Worm (Caenorhabditis elegans) whole organism, L4 larva: ENCODE measurements around the gene ZK402.2.

Experiments
- D1046.2 ChIP-seq: fragments of 200-800 bp; sonication (Bioruptor generic); IDR thresholded peaks from 2 replicates; pipeline ENCODE4 v1.3.6; 2022; ENCODE audit warnings: missing genetic modification characterization, missing compliant biosample characterization
- F10B5.3 ChIP-seq: sonication (generic microtip); optimal IDR thresholded peaks from 2 replicates; lab custom pipeline; 2016; ENCODE audit warnings: mild to moderate bottlenecking, missing genetic modification characterization, missing compliant biosample characterization
- F44E2.7 ChIP-seq: fragments of 200-800 bp; sonication (Bioruptor generic); IDR thresholded peaks from 2 replicates; pipeline ENCODE4 v2.1.2; 2022; ENCODE audit warnings: missing genetic modification characterization, missing compliant biosample characterization
- R02D3.7 ChIP-seq: fragments of 150-350 bp; sonication (generic microtip); optimal IDR thresholded peaks from 3 replicates; lab custom pipeline; 2014; ENCODE audit warnings: missing biosample characterization, missing genetic modification characterization
- T20F7.1 ChIP-seq: fragments of 200-800 bp; sonication (Bioruptor generic); optimal IDR thresholded peaks from 2 replicates; lab custom pipeline; 2018; ENCODE audit warnings: mild to moderate bottlenecking, missing genetic modification characterization, missing compliant biosample characterization
- T26A8.4 ChIP-seq: fragments of 200-800 bp; sonication (Bioruptor generic); IDR thresholded peaks from 2 replicates; pipeline ENCODE4 v1.3.6; 2022; ENCODE audit warnings: missing genetic modification characterization, missing compliant biosample characterization
- Y75B8A.6 ChIP-seq: fragments of 200-800 bp; sonication (Bioruptor generic); IDR thresholded peaks from 2 replicates; pipeline ENCODE4 v1.3.6; 2022; ENCODE audit warnings: missing genetic modification reagents, missing genetic modification characterization, missing compliant biosample characterization
- ZK337.2 ChIP-seq: fragments of 200-800 bp; sonication (Bioruptor generic); IDR thresholded peaks from 2 replicates; pipeline ENCODE4 v1.3.6; 2022; ENCODE audit warnings: missing genetic modification reagents, missing genetic modification characterization, missing compliant biosample characterization
- aha-1 ChIP-seq: fragments of 150-350 bp; peaks from one replicate; lab custom pipeline; 2014; ENCODE audit warnings: missing biosample characterization, missing genetic modification characterization
- aly-2 ChIP-seq: sonication (generic microtip); optimal IDR thresholded peaks from 2 replicates; lab custom pipeline; 2018; ENCODE audit warnings: missing biosample characterization, missing genetic modification characterization
- ama-1 ChIP-seq: fragments of 150-350 bp; optimal IDR thresholded peaks from 2 replicates; lab custom pipeline; 2014; ENCODE audit warnings: inconsistent platforms, mixed read lengths
- attf-4 ChIP-seq: sonication (generic microtip); optimal IDR thresholded peaks from 3 replicates; lab custom pipeline; 2017; ENCODE audit warnings: missing biosample characterization, missing genetic modification characterization
- ceh-62 ChIP-seq: sonication (generic microtip); optimal IDR thresholded peaks from 2 replicates; lab custom pipeline; 2017; ENCODE audit warnings: missing biosample characterization, missing genetic modification characterization
- ceh-82 ChIP-seq: sonication (generic microtip); optimal IDR thresholded peaks from 2 replicates; lab custom pipeline; 2017; ENCODE audit warnings: missing biosample characterization, missing genetic modification characterization
- cey-2 ChIP-seq: sonication (generic microtip); optimal IDR thresholded peaks from 3 replicates; lab custom pipeline; 2017; ENCODE audit warnings: missing genetic modification characterization, mild to moderate bottlenecking, missing compliant biosample characterization, antibody characterized with exemption, borderline replicate concordance; ENCODE audit not compliant: insufficient read depth
- daf-12 ChIP-seq: fragments of 150-350 bp; optimal IDR thresholded peaks from 2 replicates; lab custom pipeline; 2014; ENCODE audit warnings: missing biosample characterization, missing genetic modification reagents, missing genetic modification characterization
- duxl-1 ChIP-seq: sonication (generic microtip); optimal IDR thresholded peaks from 2 replicates; lab custom pipeline; 2016; ENCODE audit warnings: mild to moderate bottlenecking, missing genetic modification characterization, moderate library complexity, missing compliant biosample characterization; ENCODE audit not compliant: poor library complexity
- egl-43 ChIP-seq: fragments of 200-800 bp; sonication (Bioruptor generic); IDR thresholded peaks from 2 replicates; pipeline ENCODE4 v1.3.6; 2022; ENCODE audit warnings: missing genetic modification reagents, missing genetic modification characterization, missing compliant biosample characterization
- fos-1 ChIP-seq: fragments of 150-350 bp; optimal IDR thresholded peaks from 2 replicates; lab custom pipeline; 2014; ENCODE audit warnings: missing biosample characterization, missing genetic modification characterization
- gei-8 ChIP-seq: fragments of 200-800 bp; sonication (Bioruptor generic); optimal IDR thresholded peaks from 2 replicates; lab custom pipeline; 2018; ENCODE audit warnings: mild to moderate bottlenecking, missing genetic modification characterization, missing compliant biosample characterization
- hif-1 ChIP-seq, 2 experiments: sonication (generic microtip); optimal IDR thresholded peaks; 2 replicates each; lab custom pipeline; 2016 to 2017; ENCODE audit warnings: missing compliant biosample characterization in 2 of 2, missing genetic modification characterization in 2 of 2, missing genetic modification reagents in 2 of 2, missing genotype in 2 of 2, mild to moderate bottlenecking in 1 of 2
- hlh-11 ChIP-seq: fragments of 200-800 bp; sonication (Bioruptor generic); optimal IDR thresholded peaks from 2 replicates; lab custom pipeline; 2018; ENCODE audit warnings: mild to moderate bottlenecking, missing genetic modification characterization, missing compliant biosample characterization
- hlh-30 ChIP-seq: sonication (generic microtip); optimal IDR thresholded peaks from 2 replicates; lab custom pipeline; 2017; ENCODE audit warnings: antibody characterized with exemption, mild to moderate bottlenecking, missing genetic modification characterization, missing compliant biosample characterization; ENCODE audit not compliant: insufficient read depth
- jun-1 ChIP-seq: fragments of 150-350 bp; optimal IDR thresholded peaks from 2 replicates; lab custom pipeline; 2014; ENCODE audit warnings: missing biosample characterization, missing genetic modification reagents, missing genetic modification characterization
- lim-7 ChIP-seq: fragments of 200-800 bp; sonication (Bioruptor generic); IDR thresholded peaks from 2 replicates; pipeline ENCODE4 v1.3.6; 2022; ENCODE audit warnings: missing genetic modification characterization, missing compliant biosample characterization
- lin-1 ChIP-seq: fragments of 200-800 bp; sonication (Bioruptor generic); IDR thresholded peaks from 2 replicates; pipeline ENCODE4 v1.3.6; 2022; ENCODE audit warnings: missing genetic modification reagents, missing genetic modification characterization, missing compliant biosample characterization
- lin-13 ChIP-seq: fragments of 150-350 bp; optimal IDR thresholded peaks from 2 replicates; lab custom pipeline; 2014; ENCODE audit warnings: missing biosample characterization, missing genetic modification reagents, missing genetic modification characterization
- lin-15B ChIP-seq: fragments of 150-350 bp; sonication (generic microtip); optimal IDR thresholded peaks from 3 replicates; lab custom pipeline; 2014; ENCODE audit warnings: missing biosample characterization, missing genetic modification characterization
- lin-29 ChIP-seq: fragments of 200-800 bp; sonication (Bioruptor generic); IDR thresholded peaks from 2 replicates; pipeline ENCODE4 v1.3.6; 2022; ENCODE audit warnings: missing genetic modification reagents, missing genetic modification characterization, missing compliant biosample characterization
- madf-5 ChIP-seq, 2 experiments: fragments of 200-800 bp; sonication (Bioruptor generic); IDR thresholded peaks; 2 replicates each; pipeline ENCODE4 v1.3.6; 2022; ENCODE audit warnings: missing compliant biosample characterization in 2 of 2, missing genetic modification characterization in 2 of 2
- mdl-1 ChIP-seq, 2 experiments: fragments of 150-350 bp in 1 of 2; sonication (generic microtip) in 1 of 2; optimal IDR thresholded peaks; 2 replicates each; lab custom pipeline; 2014 to 2017; ENCODE audit warnings: missing biosample characterization in 2 of 2, missing genetic modification characterization in 2 of 2
- mdt-29 ChIP-seq: fragments of 200-800 bp; sonication (Bioruptor generic); IDR thresholded peaks from 2 replicates; pipeline ENCODE4 v1.3.6; 2022; ENCODE audit warnings: missing genetic modification reagents, missing genetic modification characterization, missing compliant biosample characterization
- mes-2 ChIP-seq: sonication (generic microtip); optimal IDR thresholded peaks from 2 replicates; lab custom pipeline; 2016; ENCODE audit warnings: missing genotype, mild to moderate bottlenecking, missing genetic modification characterization, missing compliant biosample characterization; ENCODE audit not compliant: poor library complexity, severe bottlenecking
- nhr-10 ChIP-seq: fragments of 150-350 bp; optimal IDR thresholded peaks from 2 replicates; lab custom pipeline; 2014; ENCODE audit warnings: missing biosample characterization, missing genetic modification characterization
- nhr-11 ChIP-seq: fragments of 150-350 bp; optimal IDR thresholded peaks from 2 replicates; lab custom pipeline; 2014; ENCODE audit warnings: missing biosample characterization, missing genetic modification characterization
- nhr-237 ChIP-seq: sonication (generic microtip); optimal IDR thresholded peaks from 2 replicates; lab custom pipeline; 2017; ENCODE audit warnings: missing biosample characterization, missing genetic modification characterization
- nhr-41 ChIP-seq: fragments of 200-800 bp; sonication (Bioruptor generic); IDR thresholded peaks from 2 replicates; pipeline ENCODE4 v1.3.6; 2022; ENCODE audit warnings: missing genetic modification reagents, missing genetic modification characterization, missing compliant biosample characterization
- nhr-42 ChIP-seq: fragments of 200-800 bp; sonication (Bioruptor generic); IDR thresholded peaks from 2 replicates; pipeline ENCODE4 v1.3.6; 2022; ENCODE audit warnings: missing genetic modification characterization, missing compliant biosample characterization
- nhr-6 ChIP-seq: fragments of 150-350 bp; optimal IDR thresholded peaks from 2 replicates; lab custom pipeline; 2014; ENCODE audit warnings: missing biosample characterization, missing genetic modification characterization
- nhr-77 ChIP-seq: fragments of 150-350 bp; optimal IDR thresholded peaks from 2 replicates; lab custom pipeline; 2014; ENCODE audit warnings: missing biosample characterization, missing genetic modification characterization
- saeg-2 ChIP-seq: fragments of 200-800 bp; sonication (Bioruptor generic); IDR thresholded peaks from 2 replicates; pipeline ENCODE4 v1.3.6; 2022; ENCODE audit warnings: missing genetic modification reagents, missing genetic modification characterization, missing compliant biosample characterization
- sdz-12 ChIP-seq: fragments of 200-800 bp; sonication (Bioruptor generic); optimal IDR thresholded peaks from 2 replicates; lab custom pipeline; 2018; ENCODE audit warnings: mild to moderate bottlenecking, missing genetic modification characterization, missing compliant biosample characterization
- spr-1 ChIP-seq: sonication (generic microtip); optimal IDR thresholded peaks from 2 replicates; lab custom pipeline; 2016; ENCODE audit warnings: mild to moderate bottlenecking, missing genetic modification characterization, missing compliant biosample characterization
- spr-3 ChIP-seq: fragments of 200-800 bp; sonication (Bioruptor generic); optimal IDR thresholded peaks from 2 replicates; lab custom pipeline; 2018; ENCODE audit warnings: mild to moderate bottlenecking, missing genetic modification characterization, missing compliant biosample characterization
- tag-97 ChIP-seq: fragments of 200-800 bp; sonication (Bioruptor generic); IDR thresholded peaks from 2 replicates; pipeline ENCODE4 v1.3.6; 2022; ENCODE audit warnings: missing genetic modification characterization, missing compliant biosample characterization
- tra-1 ChIP-seq: fragments of 200-800 bp; sonication (Bioruptor generic); IDR thresholded peaks from 2 replicates; pipeline ENCODE4 v1.3.6; 2022; ENCODE audit warnings: missing genetic modification reagents, missing genetic modification characterization, missing compliant biosample characterization
- unc-39 ChIP-seq: sonication (generic microtip); optimal IDR thresholded peaks from 2 replicates; lab custom pipeline; 2017; ENCODE audit warnings: missing biosample characterization, missing genetic modification characterization
- unc-62 ChIP-seq, 3 experiments: fragments of 150-350 bp in 1 of 3; sonication (generic microtip); optimal IDR thresholded peaks in 2 of 3; peaks in 1 of 3; 1 replicate in 1 of 3; 2 replicates in 2 of 3; lab custom pipeline; 2014 to 2017; ENCODE audit warnings: missing biosample characterization in 3 of 3, missing genetic modification characterization in 3 of 3, missing genetic modification reagents in 3 of 3, missing genotype in 1 of 3
- vab-7 ChIP-seq: fragments of 200-800 bp; sonication (Bioruptor generic); IDR thresholded peaks from 2 replicates; pipeline ENCODE4 v1.3.6; 2022; ENCODE audit warnings: missing genetic modification reagents, missing genetic modification characterization, missing compliant biosample characterization

Gene ZK402.2

DNA sequence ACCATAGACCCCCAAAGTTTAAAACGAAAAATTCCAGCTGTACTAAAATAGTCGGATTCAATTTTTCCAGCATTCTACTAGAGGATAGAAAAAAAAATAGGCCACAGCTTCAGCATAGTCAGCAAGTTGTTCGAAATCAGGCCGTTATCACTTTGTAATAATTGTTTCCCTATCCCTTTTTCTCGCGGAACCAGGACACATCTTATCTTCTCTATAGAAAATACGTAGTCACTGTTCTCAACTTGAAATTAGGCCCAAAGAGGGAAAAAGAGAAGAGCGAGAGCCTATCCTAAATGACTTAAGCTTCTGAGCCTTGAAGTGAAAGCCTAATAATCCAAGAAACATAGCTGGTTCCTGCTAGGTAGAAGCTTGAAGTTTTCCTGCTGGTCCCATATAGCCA is 42.2 kb downstream of the ZK402.2 start (continued):
- TF ChIP-seq jun-1 (tag; lab: Kevin White, UChicago), result peak; percentile 36
- no peak for TF ChIP-seq nhr-6
- TF ChIP-seq ama-1 (lab: Kevin White, UChicago), result peak; percentile 80
- TF ChIP-seq duxl-1 (tag; lab: Kevin White, UChicago), result peak; percentile 64
- no peak for TF ChIP-seq nhr-77 (tag; lab: Kevin White, UChicago)
- no peak for TF ChIP-seq ZK337.2

DNA sequence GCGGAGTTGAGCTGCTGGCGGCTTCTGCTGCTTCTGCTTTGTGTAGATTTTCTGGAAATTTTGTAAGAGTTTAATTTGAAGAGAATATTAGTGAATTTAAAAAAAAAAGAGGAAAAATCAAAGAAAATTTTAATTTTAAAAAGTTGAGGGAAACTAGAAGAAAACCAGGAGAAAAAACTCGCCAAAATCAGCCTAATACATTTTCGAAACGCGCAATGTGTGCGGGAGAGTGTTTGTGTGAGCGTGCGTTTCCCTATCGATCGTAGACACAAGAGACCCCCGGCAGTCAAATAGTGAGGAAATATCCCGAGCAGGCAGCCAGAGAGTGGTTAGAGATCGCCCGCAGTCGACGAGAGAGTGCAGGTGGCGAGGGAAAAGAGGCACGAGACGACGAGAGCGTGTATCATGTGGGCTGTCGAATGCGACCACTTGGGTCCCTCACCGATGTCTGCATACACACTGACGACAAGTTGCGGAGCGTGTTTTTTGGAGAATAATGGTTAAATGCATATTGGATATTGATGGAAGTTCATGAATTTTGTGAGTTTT is 43.1 kb downstream of the ZK402.2 start, which contains the start of gene zfp-3:
Gene zfp-3, minus strand, starts transcription at position 51 of the 549 bp plus-strand sequence.
- TF ChIP-seq lin-13 (peak; percentile 67), D1046.2 (GFP tag; lab: Robert Waterston, UW) (no peak), nhr-42 (peak; percentile 87; the same call in 1 of the 2 replicates), mdl-1 (tag; optimal IDR thresholded peaks at IDR 0.05; lab: Kevin White, UChicago) (peak; percentile 95 to 97), cey-2 (tag; lab: Kevin White, UChicago) (no peak), attf-4 (no peak), duxl-1 (tag; lab: Kevin White, UChicago) (peak; percentile 87), saeg-2 (GFP tag; lab: Robert Waterston, UW) (peak; percentile 74; the same call in 1 of the 2 replicates), nhr-41 (GFP tag; lab: Robert Waterston, UW) (peak; percentile 83), F44E2.7 (GFP tag; lab: Robert Waterston, UW) (no peak), aly-2 (tag; lab: Kevin White, UChicago) (no peak), nhr-237 (tag; lab: Kevin White, UChicago) (no peak), F10B5.3 (tag; lab: Kevin White, UChicago) (peak; percentile 71), mdt-29 (GFP tag; lab: Robert Waterston, UW) (peak; percentile 76), vab-7 (GFP tag; lab: Robert Waterston, UW) (peak; percentile 43; the same call in 1 of the 2 replicates), hif-1 (tag; optimal IDR thresholded peaks at IDR 0.05; lab: Kevin White, UChicago) (peak; percentile 52 to 95), T26A8.4 (GFP tag; lab: Robert Waterston, UW) (peak; percentile 87), aha-1 (peak; percentile 100), hlh-11 (tag; lab: Kevin White, UChicago) (peak; percentile 99), Y75B8A.6 (no peak), hlh-30 (tag; lab: Kevin White, UChicago) (peak; percentile 99), lin-29 (GFP tag; lab: Robert Waterston, UW) (no peak), mes-2 (tag; lab: Kevin White, UChicago) (peak; percentile 86), spr-1 (tag; lab: Kevin White, UChicago) (peak; percentile 87), unc-39 (tag; lab: Kevin White, UChicago) (no peak), R02D3.7 (no peak), ceh-62 (tag; lab: Kevin White, UChicago) (no peak), nhr-10 (no peak), gei-8 (peak; percentile 39), T20F7.1 (GFP tag; lab: Kevin White, UChicago) (no peak), fos-1 (tag; lab: Kevin White, UChicago) (peak; percentile 25), lin-15B (no peak), nhr-6 (peak; percentile 92), spr-3 (peak; percentile 6), daf-12 (tag; lab: Kevin White, UChicago) (no peak), tra-1 (GFP tag; lab: Robert Waterston, UW) (peak; percentile 81), lin-1 (peak; percentile 81), tag-97 (GFP tag; lab: Robert Waterston, UW) (no peak), egl-43 (peak; percentile 81), lim-7 (GFP tag; lab: Robert Waterston, UW) (no peak), sdz-12 (GFP tag; lab: Kevin White, UChicago) (no peak), nhr-11 (tag; lab: Kevin White, UChicago) (peak; percentile 94), ceh-82 (tag; lab: Kevin White, UChicago) (no peak), unc-62 (GFP tag; optimal IDR thresholded peaks at IDR 0.05 in 1 of 2; lab: Kevin White, UChicago) (peak in 1 of 2 experiments; percentile 99), unc-62 (tag; optimal IDR thresholded peaks at IDR 0.05; lab: Kevin White, UChicago) (no peak), madf-5 (GFP tag; IDR thresholded peaks at IDR 0.05; lab: Robert Waterston, UW) (no peak)
